Worm (Caenorhabditis elegans) whole organism, young adult: ENCODE results near the gene dct-11.
A peak's percentile ranks its signal among the peaks of the same experiment; 100 is the strongest.

Experiments
- B0019.2 ChIP-seq: fragments of 200-800 bp; sonication (Bioruptor generic); conservative IDR thresholded peaks from 2 replicates; pipeline ENCODE4 v1.3.6; 2022; ENCODE audit warnings: missing genetic modification reagents, missing genetic modification characterization, missing compliant biosample characterization
- B0336.3 ChIP-seq: fragments of 200-800 bp; sonication (Bioruptor generic); IDR thresholded peaks from 2 replicates; pipeline ENCODE4 v1.3.6; 2022; ENCODE audit warnings: missing genetic modification characterization, missing compliant biosample characterization
- C17E4.6 ChIP-seq: fragments of 200-800 bp; sonication (Bioruptor generic); IDR thresholded peaks from 2 replicates; pipeline ENCODE4 v1.3.6; 2022; ENCODE audit warnings: missing genetic modification reagents, missing genetic modification characterization, missing compliant biosample characterization
- F22D6.2 ChIP-seq: sonication (generic microtip); optimal IDR thresholded peaks from 2 replicates; lab custom pipeline; 2016; ENCODE audit warnings: mild to moderate bottlenecking, missing genetic modification characterization, missing compliant biosample characterization
- F33H1.4 ChIP-seq: fragments of 200-800 bp; sonication (Bioruptor generic); IDR thresholded peaks from 2 replicates; pipeline ENCODE4 v1.3.6; 2022; ENCODE audit warnings: missing genetic modification reagents, missing genetic modification characterization, missing compliant biosample characterization
- F49E8.2 ChIP-seq: sonication (generic microtip); optimal IDR thresholded peaks from 3 replicates; lab custom pipeline; 2017; ENCODE audit warnings: missing genetic modification characterization, mild to moderate bottlenecking, missing compliant biosample characterization, antibody characterized with exemption, moderate library complexity; ENCODE audit not compliant: insufficient read depth
- F55B11.4 ChIP-seq: sonication (generic microtip); optimal IDR thresholded peaks from 2 replicates; lab custom pipeline; 2016; ENCODE audit warnings: missing compliant biosample characterization, missing genetic modification characterization, borderline replicate concordance; ENCODE audit not compliant: insufficient read depth
- F57A8.1 ChIP-seq: fragments of 200-800 bp; sonication (Bioruptor generic); optimal IDR thresholded peaks from 2 replicates; lab custom pipeline; 2018; ENCODE audit warnings: mild to moderate bottlenecking, missing genetic modification characterization, moderate library complexity, missing compliant biosample characterization
- T26A5.8 ChIP-seq: sonication (generic microtip); optimal IDR thresholded peaks from 2 replicates; lab custom pipeline; 2016; ENCODE audit warnings: missing genetic modification characterization, missing compliant biosample characterization
- ama-1 ChIP-seq, 3 experiments: fragments of 150-350 bp in 1 of 3; sonication (generic microtip) in 2 of 3; optimal IDR thresholded peaks; 2 replicates each; lab custom pipeline; 2014 to 2018; ENCODE audit warnings: missing biosample characterization in 2 of 3, missing genetic modification characterization in 2 of 3, missing genetic modification reagents in 2 of 3
- atf-7 ChIP-seq: sonication (generic microtip); optimal IDR thresholded peaks from 2 replicates; lab custom pipeline; 2017; ENCODE audit warnings: mild to moderate bottlenecking, missing genetic modification characterization, missing compliant biosample characterization
- attf-5 ChIP-seq: fragments of 200-800 bp; sonication (Bioruptor generic); optimal IDR thresholded peaks from 2 replicates; lab custom pipeline; 2018; ENCODE audit warnings: mild to moderate bottlenecking, missing genetic modification characterization, missing compliant biosample characterization
- bed-2 ChIP-seq: fragments of 200-800 bp; sonication (Bioruptor generic); IDR thresholded peaks from 2 replicates; pipeline ENCODE4 v1.3.6; 2022; ENCODE audit warnings: missing genetic modification reagents, missing genetic modification characterization, missing compliant biosample characterization
- ceh-100 ChIP-seq: fragments of 200-800 bp; sonication (Bioruptor generic); IDR thresholded peaks from 2 replicates; pipeline ENCODE4 v1.3.6; 2022; ENCODE audit warnings: missing genetic modification reagents, missing genetic modification characterization, missing compliant biosample characterization
- ceh-27 ChIP-seq: fragments of 200-800 bp; sonication (Bioruptor generic); optimal IDR thresholded peaks from 2 replicates; lab custom pipeline; 2018; ENCODE audit warnings: mild to moderate bottlenecking, missing genetic modification characterization, moderate library complexity, missing compliant biosample characterization
- ceh-79 ChIP-seq: sonication (generic microtip); optimal IDR thresholded peaks from 2 replicates; lab custom pipeline; 2017; ENCODE audit warnings: mild to moderate bottlenecking, missing genetic modification characterization, missing compliant biosample characterization
- ceh-91 ChIP-seq: fragments of 200-800 bp; sonication (Bioruptor generic); IDR thresholded peaks from 2 replicates; pipeline ENCODE4 v1.3.6; 2022; ENCODE audit warnings: missing genetic modification reagents, missing genetic modification characterization, missing compliant biosample characterization
- dpl-1 ChIP-seq: fragments of 150-350 bp; optimal IDR thresholded peaks from 2 replicates; lab custom pipeline; 2014; ENCODE audit warnings: missing biosample characterization, missing genetic modification reagents, missing genetic modification characterization
- egl-18 ChIP-seq: fragments of 200-800 bp; sonication (Bioruptor generic); IDR thresholded peaks from 2 replicates; pipeline ENCODE4 v1.3.6; 2022; ENCODE audit warnings: missing genetic modification reagents, missing genetic modification characterization, missing compliant biosample characterization
- egrh-3 ChIP-seq: fragments of 200-800 bp; sonication (Bioruptor generic); IDR thresholded peaks from 2 replicates; pipeline ENCODE4 v1.3.6; 2022; ENCODE audit warnings: missing genetic modification reagents, missing genetic modification characterization, missing compliant biosample characterization
- ets-4 ChIP-seq: fragments of 200-800 bp; sonication (Bioruptor generic); optimal IDR thresholded peaks from 2 replicates; lab custom pipeline; 2018; ENCODE audit warnings: mild to moderate bottlenecking, missing genetic modification characterization, missing compliant biosample characterization
- fkh-3 ChIP-seq: sonication (generic microtip); optimal IDR thresholded peaks from 2 replicates; lab custom pipeline; 2016; ENCODE audit warnings: mild to moderate bottlenecking, missing genetic modification characterization, missing compliant biosample characterization
- gei-17 ChIP-seq: fragments of 200-800 bp; sonication (Bioruptor generic); optimal IDR thresholded peaks from 2 replicates; lab custom pipeline; 2018; ENCODE audit warnings: mild to moderate bottlenecking, missing genetic modification characterization, missing compliant biosample characterization
- him-1 ChIP-seq: sonication (generic microtip); optimal IDR thresholded peaks from 2 replicates; lab custom pipeline; 2016; ENCODE audit warnings: missing genotype, missing genetic modification reagents, missing genetic modification characterization, missing compliant biosample characterization
- hmg-1.2 ChIP-seq: fragments of 200-800 bp; sonication (Bioruptor generic); IDR thresholded peaks from 2 replicates; pipeline ENCODE4 v1.3.6; 2022; ENCODE audit warnings: missing genetic modification reagents, missing genetic modification characterization, missing compliant biosample characterization
- hrde-1 ChIP-seq: sonication (generic microtip); optimal IDR thresholded peaks from 2 replicates; lab custom pipeline; 2016; ENCODE audit warnings: missing genetic modification characterization, mild to moderate bottlenecking, missing compliant biosample characterization, moderate library complexity, missing genotype, missing genetic modification reagents, borderline replicate concordance
- lag-1 ChIP-seq: fragments of 200-800 bp; sonication (Bioruptor generic); IDR thresholded peaks from 2 replicates; pipeline ENCODE4 v1.3.6; 2022; ENCODE audit warnings: missing genetic modification reagents, missing genetic modification characterization, missing compliant biosample characterization
- let-526 ChIP-seq: fragments of 200-800 bp; sonication (Bioruptor generic); IDR thresholded peaks from 2 replicates; pipeline ENCODE4 v1.3.6; 2022; ENCODE audit warnings: missing genetic modification reagents, missing genetic modification characterization, missing compliant biosample characterization
- lin-35 ChIP-seq, 3 experiments: fragments of 150-350 bp in 2 of 3; sonication (generic microtip) in 1 of 3; optimal IDR thresholded peaks; 2 replicates each; lab custom pipeline; 2014 to 2018; ENCODE audit warnings: missing biosample characterization in 3 of 3, missing genetic modification characterization in 3 of 3, missing genetic modification reagents in 3 of 3
- lin-54 ChIP-seq: fragments of 200-800 bp; sonication (Bioruptor generic); optimal IDR thresholded peaks from 2 replicates; lab custom pipeline; 2018; ENCODE audit warnings: mild to moderate bottlenecking, missing genetic modification characterization, missing compliant biosample characterization
- lsy-27 ChIP-seq: sonication (generic microtip); optimal IDR thresholded peaks from 2 replicates; lab custom pipeline; 2017; ENCODE audit warnings: missing genetic modification characterization, mild to moderate bottlenecking, missing compliant biosample characterization, antibody characterized with exemption, missing genotype, borderline replicate concordance; ENCODE audit not compliant: insufficient read depth
- madf-3 ChIP-seq: fragments of 200-800 bp; sonication (Bioruptor generic); IDR thresholded peaks from 2 replicates; pipeline ENCODE4 v1.3.6; 2022; ENCODE audit warnings: missing genetic modification reagents, missing genetic modification characterization, missing compliant biosample characterization
- madf-6 ChIP-seq: fragments of 200-800 bp; sonication (Bioruptor generic); IDR thresholded peaks from 2 replicates; pipeline ENCODE4 v1.3.6; 2022; ENCODE audit warnings: missing genetic modification reagents, missing genetic modification characterization, missing compliant biosample characterization
- mcd-1 ChIP-seq: fragments of 200-800 bp; sonication (Bioruptor generic); IDR thresholded peaks from 2 replicates; pipeline ENCODE4 v1.3.6; 2022; ENCODE audit warnings: missing genetic modification reagents, missing genetic modification characterization, missing compliant biosample characterization
- mel-28 ChIP-seq: sonication (generic microtip); optimal IDR thresholded peaks from 2 replicates; lab custom pipeline; 2016; ENCODE audit warnings: borderline replicate concordance, mild to moderate bottlenecking, missing genetic modification characterization, missing compliant biosample characterization
- nfya-2 ChIP-seq: fragments of 200-800 bp; sonication (Bioruptor generic); IDR thresholded peaks from 2 replicates; pipeline ENCODE4 v1.3.6; 2022; ENCODE audit warnings: missing genetic modification reagents, missing genetic modification characterization, missing compliant biosample characterization
- nhr-27 ChIP-seq: fragments of 200-800 bp; sonication (Bioruptor generic); optimal IDR thresholded peaks from 2 replicates; lab custom pipeline; 2018; ENCODE audit warnings: mild to moderate bottlenecking, missing genetic modification characterization, moderate library complexity, missing compliant biosample characterization
- rcor-1 ChIP-seq: fragments of 200-800 bp; sonication (Bioruptor generic); IDR thresholded peaks from 2 replicates; pipeline ENCODE4 v1.3.6; 2022; ENCODE audit warnings: missing genetic modification reagents, missing genetic modification characterization, missing compliant biosample characterization
- snpc-1.3 ChIP-seq: sonication (generic microtip); optimal IDR thresholded peaks from 2 replicates; lab custom pipeline; 2017; ENCODE audit warnings: missing genetic modification characterization, mild to moderate bottlenecking, missing compliant biosample characterization, antibody characterized with exemption, moderate library complexity, missing genotype, missing genetic modification reagents; ENCODE audit not compliant: insufficient read depth
- sptf-2 ChIP-seq: fragments of 200-800 bp; sonication (Bioruptor generic); optimal IDR thresholded peaks from 2 replicates; lab custom pipeline; 2018; ENCODE audit warnings: mild to moderate bottlenecking, missing genetic modification characterization, missing compliant biosample characterization
- tbp1 ChIP-seq: fragments of 200-800 bp; sonication (Bioruptor generic); optimal IDR thresholded peaks from 2 replicates; lab custom pipeline; 2018; ENCODE audit warnings: mild to moderate bottlenecking, missing genetic modification characterization, missing compliant biosample characterization
- tbx-9 ChIP-seq: sonication (generic microtip); optimal IDR thresholded peaks from 2 replicates; lab custom pipeline; 2016; ENCODE audit warnings: borderline replicate concordance, missing genetic modification characterization, inconsistent platforms, missing compliant biosample characterization
- zfh-2 ChIP-seq: fragments of 200-800 bp; sonication (Bioruptor generic); conservative IDR thresholded peaks from 2 replicates; pipeline ENCODE4 v1.3.6; 2022; ENCODE audit warnings: missing genetic modification reagents, missing genetic modification characterization, missing compliant biosample characterization
- ztf-18 ChIP-seq: sonication (generic microtip); optimal IDR thresholded peaks from 2 replicates; lab custom pipeline; 2016; ENCODE audit warnings: missing genotype, mild to moderate bottlenecking, missing genetic modification characterization, missing compliant biosample characterization
- ztf-25 ChIP-seq: fragments of 200-800 bp; sonication (Bioruptor generic); IDR thresholded peaks from 2 replicates; pipeline ENCODE4 v1.3.6; 2022; ENCODE audit warnings: missing genetic modification reagents, missing genetic modification characterization, missing compliant biosample characterization
- ztf-28 ChIP-seq: fragments of 200-800 bp; sonication (Bioruptor generic); IDR thresholded peaks from 2 replicates; pipeline ENCODE4 v1.3.6; 2022; ENCODE audit warnings: missing genetic modification reagents, missing genetic modification characterization, missing compliant biosample characterization

The dct-11 gene

DNA sequence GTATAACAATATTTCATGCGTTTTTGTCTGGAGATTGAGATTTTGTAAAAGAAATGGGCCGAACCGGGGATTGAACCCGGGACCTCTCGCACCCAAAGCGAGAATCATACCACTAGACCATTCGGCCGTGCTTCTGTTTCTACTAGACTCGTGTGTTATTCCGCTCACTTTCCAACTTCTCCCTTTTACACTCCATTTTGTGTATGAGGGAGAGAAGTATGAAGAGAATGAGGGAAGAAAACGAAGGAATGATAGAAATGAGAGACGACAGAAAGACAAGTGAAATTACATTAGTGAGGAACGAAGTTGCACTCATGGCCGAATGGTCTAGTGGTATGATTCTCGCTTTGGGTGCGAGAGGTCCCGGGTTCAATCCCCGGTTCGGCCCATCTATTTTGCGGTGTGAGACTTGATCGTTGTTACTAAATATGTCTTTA lies 38.4 kb downstream of the dct-11 start (continued):
- TF ChIP-seq F33H1.4 (GFP tag; lab: Robert Waterston, UW) (peak; percentile 23; the same call in 1 of the 2 replicates), bed-2 (GFP tag; lab: Robert Waterston, UW) (peak; percentile 55; the same call in 1 of the 2 replicates), hrde-1 (peak; percentile 54), egl-18 (no peak), mcd-1 (peak; percentile 71), tbp1 (GFP tag; lab: Kevin White, UChicago) (peak; percentile 96), dpl-1 (no peak), ceh-79 (tag; lab: Kevin White, UChicago) (peak; percentile 29), C17E4.6 (GFP tag; lab: Robert Waterston, UW) (peak; percentile 56; the same call in 1 of the 2 replicates), zfh-2 (GFP tag; lab: Robert Waterston, UW) (no peak), ama-1 (optimal IDR thresholded peaks at IDR 0.05; lab: Kevin White, UChicago) (no peak), ama-1 (GFP tag; optimal IDR thresholded peaks at IDR 0.05; lab: Kevin White, UChicago) (peak; percentile 69 to 82), snpc-1.3 (tag; lab: Kevin White, UChicago) (peak; percentile 83), ceh-100 (GFP tag; lab: Robert Waterston, UW) (no peak; the same call in none of the 2 replicates), ceh-91 (GFP tag; lab: Robert Waterston, UW) (0 out of 2 replicates have a peak, but pooled peaks have one; percentile 29), ceh-27 (peak; percentile 81), him-1 (tag; lab: Kevin White, UChicago) (peak; percentile 86), fkh-3 (tag; lab: Kevin White, UChicago) (peak; percentile 58), lin-54 (GFP tag; lab: Kevin White, UChicago) (peak; percentile 66), sptf-2 (GFP tag; lab: Kevin White, UChicago) (no peak), nfya-2 (GFP tag; lab: Robert Waterston, UW) (no peak), ets-4 (GFP tag; lab: Kevin White, UChicago) (peak; percentile 76), attf-5 (GFP tag; lab: Kevin White, UChicago) (peak; percentile 69), F49E8.2 (tag; lab: Kevin White, UChicago) (peak; percentile 36), mel-28 (peak; percentile 32), B0019.2 (GFP tag; lab: Robert Waterston, UW) (no peak), atf-7 (tag; lab: Kevin White, UChicago) (peak; percentile 73), ztf-25 (GFP tag; lab: Robert Waterston, UW) (peak; percentile 87; the same call in 1 of the 2 replicates), rcor-1 (GFP tag; lab: Robert Waterston, UW) (peak; percentile 70), egrh-3 (GFP tag; lab: Robert Waterston, UW) (peak; percentile 57), F22D6.2 (tag; lab: Kevin White, UChicago) (peak; percentile 62), madf-3 (peak; percentile 48; the same call in 1 of the 2 replicates), tbx-9 (tag; lab: Kevin White, UChicago) (no peak), lsy-27 (tag; lab: Kevin White, UChicago) (no peak), T26A5.8 (tag; lab: Kevin White, UChicago) (peak; percentile 92), nhr-27 (tag; lab: Kevin White, UChicago) (peak; percentile 66), hmg-1.2 (GFP tag; lab: Robert Waterston, UW) (peak; percentile 94), gei-17 (GFP tag; lab: Kevin White, UChicago) (peak; percentile 85), let-526 (GFP tag; lab: Robert Waterston, UW) (peak; percentile 83; the same call in 1 of the 2 replicates), B0336.3 (peak; percentile 79), F55B11.4 (tag; lab: Kevin White, UChicago) (no peak), madf-6 (GFP tag; lab: Robert Waterston, UW) (peak; percentile 69; the same call in 1 of the 2 replicates), lag-1 (GFP tag; lab: Robert Waterston, UW) (no peak), ztf-28 (GFP tag; lab: Robert Waterston, UW) (0 out of 2 replicates have a peak, but pooled peaks have one; percentile 67), lin-35 (GFP tag; optimal IDR thresholded peaks at IDR 0.05; lab: Kevin White, UChicago) (peak; percentile 0 to 85 (median 51)), ztf-18 (tag; lab: Kevin White, UChicago) (peak; percentile 80), F57A8.1 (GFP tag; lab: Kevin White, UChicago) (peak; percentile 86)
